Fruit fly (Drosophila melanogaster): ENCODE results near the gene Zw.

dm6 chrX:19675662-19676061, 8.6 kb downstream of the Zw start, which contains the start of gene et:
- TF ChIP-seq CG8478 (optimal IDR thresholded peaks at IDR 0.05) (no peak), CTCF (optimal IDR thresholded peaks at IDR 0.05) (no peak)

All from S2 (cell line).